Worm (Caenorhabditis elegans): ENCODE data around the gene grl-12.

ce11 chrV:8609776-8610529, 26.9 kb downstream of the grl-12 start:
- TF ChIP-seq fos-1 (tag; optimal IDR thresholded peaks at IDR 0.05) (peak; percentile 7), ceh-82 (tag; optimal IDR thresholded peaks at IDR 0.05) (no peak), nhr-11 (tag; optimal IDR thresholded peaks at IDR 0.05) (no peak), ceh-16 (tag; optimal IDR thresholded peaks at IDR 0.05) (no peak)

Data from whole organism, L2 larva.